Worm (Caenorhabditis elegans) whole organism, L2 larva: ENCODE data around the gene sma-4.

Experiments used
- F13H6.1 ChIP-seq: sonication (generic microtip); optimal IDR thresholded peaks from 2 replicates; lab custom pipeline; 2016; ENCODE audit warnings: missing genetic modification characterization, missing compliant biosample characterization
- R02D3.7 ChIP-seq: fragments of 150-350 bp; optimal IDR thresholded peaks from 2 replicates; lab custom pipeline; 2014; ENCODE audit warnings: missing biosample characterization, missing genetic modification characterization
- ZK546.5 ChIP-seq: sonication (generic microtip); optimal IDR thresholded peaks from 2 replicates; lab custom pipeline; 2017; ENCODE audit warnings: missing biosample characterization, missing genetic modification characterization
- alr-1 ChIP-seq: fragments of 150-350 bp; optimal IDR thresholded peaks from 2 replicates; lab custom pipeline; 2014; ENCODE audit warnings: missing biosample characterization, missing genetic modification characterization
- blmp-1 ChIP-seq: sonication (generic microtip); optimal IDR thresholded peaks from 2 replicates; lab custom pipeline; 2017; ENCODE audit warnings: missing genetic modification characterization, mild to moderate bottlenecking, missing compliant biosample characterization, antibody characterized with exemption, moderate library complexity; ENCODE audit not compliant: insufficient read depth
- ceh-16 ChIP-seq: fragments of 150-350 bp; optimal IDR thresholded peaks from 2 replicates; lab custom pipeline; 2014; ENCODE audit warnings: missing biosample characterization, missing genetic modification characterization
- ceh-82 ChIP-seq: fragments of 150-350 bp; optimal IDR thresholded peaks from 2 replicates; lab custom pipeline; 2014; ENCODE audit warnings: missing biosample characterization, missing genetic modification characterization
- crh-2 ChIP-seq: sonication (generic microtip); optimal IDR thresholded peaks from 2 replicates; lab custom pipeline; 2017; ENCODE audit warnings: missing biosample characterization, missing genetic modification characterization
- dmd-4 ChIP-seq: sonication (generic microtip); optimal IDR thresholded peaks from 2 replicates; lab custom pipeline; 2017; ENCODE audit warnings: missing biosample characterization, missing genetic modification characterization
- egl-27 ChIP-seq: sonication (generic microtip); optimal IDR thresholded peaks from 3 replicates; lab custom pipeline; 2017; ENCODE audit warnings: missing biosample characterization, missing genetic modification reagents, missing genetic modification characterization
- elt-1 ChIP-seq: fragments of 150-350 bp; optimal IDR thresholded peaks from 2 replicates; lab custom pipeline; 2014; ENCODE audit warnings: missing biosample characterization, missing genetic modification characterization
- fos-1 ChIP-seq: fragments of 150-350 bp; optimal IDR thresholded peaks from 2 replicates; lab custom pipeline; 2014; ENCODE audit warnings: missing biosample characterization, missing genetic modification characterization
- gmeb-1 ChIP-seq: fragments of 150-350 bp; optimal IDR thresholded peaks from 2 replicates; lab custom pipeline; 2014; ENCODE audit warnings: missing biosample characterization, missing genetic modification characterization
- lin-11 ChIP-seq: fragments of 150-350 bp; sonication (generic microtip); optimal IDR thresholded peaks from 2 replicates; lab custom pipeline; 2014; ENCODE audit warnings: missing biosample characterization, missing genetic modification characterization, inconsistent platforms, mixed read lengths
- lin-13 ChIP-seq: fragments of 150-350 bp; optimal IDR thresholded peaks from 2 replicates; lab custom pipeline; 2014; ENCODE audit warnings: missing biosample characterization, missing genetic modification reagents, missing genetic modification characterization
- mab-5 ChIP-seq: fragments of 150-350 bp; optimal IDR thresholded peaks from 2 replicates; lab custom pipeline; 2014; ENCODE audit warnings: missing biosample characterization, missing genetic modification characterization
- mbf-1 ChIP-seq: sonication (generic microtip); optimal IDR thresholded peaks from 2 replicates; lab custom pipeline; 2017; ENCODE audit warnings: missing biosample characterization, missing genetic modification characterization
- mdl-1 ChIP-seq, 2 experiments: fragments of 150-350 bp in 1 of 2; sonication (generic microtip) in 1 of 2; optimal IDR thresholded peaks; 2 replicates each; lab custom pipeline; 2017; ENCODE audit warnings: missing biosample characterization in 2 of 2, missing genetic modification characterization in 2 of 2
- nhr-11 ChIP-seq: fragments of 150-350 bp; optimal IDR thresholded peaks from 2 replicates; lab custom pipeline; 2014; ENCODE audit warnings: missing biosample characterization, missing genetic modification characterization
- nhr-12 ChIP-seq: fragments of 150-350 bp; optimal IDR thresholded peaks from 2 replicates; lab custom pipeline; 2014; ENCODE audit warnings: missing biosample characterization, missing genetic modification characterization
- nhr-129 ChIP-seq: fragments of 150-350 bp; optimal IDR thresholded peaks from 2 replicates; lab custom pipeline; 2014; ENCODE audit warnings: missing biosample characterization, missing genetic modification characterization
- nhr-21 ChIP-seq: fragments of 150-350 bp; optimal IDR thresholded peaks from 2 replicates; lab custom pipeline; 2014; ENCODE audit warnings: missing biosample characterization, missing genetic modification characterization
- nhr-23 ChIP-seq: fragments of 150-350 bp; optimal IDR thresholded peaks from 2 replicates; lab custom pipeline; 2014; ENCODE audit warnings: missing biosample characterization, missing genetic modification reagents, missing genetic modification characterization
- nhr-237 ChIP-seq: fragments of 150-350 bp; optimal IDR thresholded peaks from 2 replicates; lab custom pipeline; 2014; ENCODE audit warnings: missing biosample characterization, missing genetic modification characterization
- nhr-25 ChIP-seq: fragments of 150-350 bp; sonication (generic microtip); optimal IDR thresholded peaks from 3 replicates; lab custom pipeline; 2014; ENCODE audit warnings: missing biosample characterization, missing genetic modification characterization
- nhr-6 ChIP-seq: fragments of 150-350 bp; optimal IDR thresholded peaks from 2 replicates; lab custom pipeline; 2014; ENCODE audit warnings: missing biosample characterization, missing genetic modification characterization
- peb-1 ChIP-seq: fragments of 150-350 bp; optimal IDR thresholded peaks from 2 replicates; lab custom pipeline; 2014; ENCODE audit warnings: missing biosample characterization, missing genetic modification characterization
- sem-4 ChIP-seq: fragments of 150-350 bp; optimal IDR thresholded peaks from 2 replicates; lab custom pipeline; 2014; ENCODE audit warnings: missing biosample characterization, missing genetic modification reagents, missing genetic modification characterization
- sma-3 ChIP-seq: sonication (generic microtip); optimal IDR thresholded peaks from 2 replicates; lab custom pipeline; 2016; ENCODE audit warnings: missing genetic modification reagents, missing genetic modification characterization, missing compliant biosample characterization
- sma-9 ChIP-seq, 2 experiments: fragments of 150-350 bp in 1 of 2; sonication (generic microtip) in 1 of 2; optimal IDR thresholded peaks; 2 replicates each; lab custom pipeline; 2014 to 2016; ENCODE audit warnings: missing genetic modification characterization in 2 of 2, mild to moderate bottlenecking in 1 of 2, missing biosample characterization in 1 of 2, missing compliant biosample characterization in 1 of 2, missing genetic modification reagents in 1 of 2, moderate library complexity in 1 of 2
- snpc-4 ChIP-seq: fragments of 150-350 bp; optimal IDR thresholded peaks from 2 replicates; lab custom pipeline; 2014; ENCODE audit warnings: missing biosample characterization, missing genetic modification characterization
- unc-62 ChIP-seq: fragments of 150-350 bp; optimal IDR thresholded peaks from 2 replicates; lab custom pipeline; 2014; ENCODE audit warnings: missing biosample characterization, missing genetic modification reagents, missing genetic modification characterization
- ztf-4 ChIP-seq: fragments of 150-350 bp; optimal IDR thresholded peaks from 2 replicates; lab custom pipeline; 2014; ENCODE audit warnings: missing biosample characterization, missing genetic modification characterization

Gene sma-4

DNA sequence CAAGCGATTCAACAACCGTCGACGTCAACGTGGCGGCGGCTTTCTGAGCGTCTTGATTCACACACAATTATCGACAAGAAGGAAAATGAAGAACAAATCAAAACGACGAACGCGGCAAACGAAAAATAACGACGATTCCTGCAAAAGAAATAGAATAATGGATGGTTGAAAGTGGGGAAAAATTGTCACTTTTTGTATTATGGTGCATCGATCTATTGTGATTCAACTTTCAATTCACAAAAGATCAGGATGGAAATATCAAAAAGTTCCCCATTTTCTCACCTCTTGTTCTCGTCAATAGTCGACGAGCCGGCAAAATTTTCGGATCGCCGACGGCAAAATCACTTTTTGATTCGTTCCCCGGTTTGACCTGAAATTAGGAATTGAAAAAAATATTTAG, 17.3 kb downstream of the sma-4 start, which contains the start of the genes R12B2.13 and mdt-15:
R12B2.13 (minus strand) TSS at position 101 of the 400 bp plus-strand sequence.
mdt-15 (minus strand) TSS at position 376 of the 400 bp plus-strand sequence.
- no peak for TF ChIP-seq R02D3.7
- no peak for TF ChIP-seq mdl-1 (tag; optimal IDR thresholded peaks at IDR 0.05; lab: Kevin White, UChicago)
- no peak for TF ChIP-seq nhr-237 (tag; lab: Kevin White, UChicago)
- TF ChIP-seq gmeb-1 = no peak
- no peak for TF ChIP-seq nhr-129 (tag; lab: Kevin White, UChicago)
- no peak for TF ChIP-seq snpc-4
- TF ChIP-seq nhr-23 (tag; lab: Kevin White, UChicago) = no peak
- no peak for TF ChIP-seq blmp-1 (tag; lab: Kevin White, UChicago)
- no peak for TF ChIP-seq ceh-82 (tag; lab: Kevin White, UChicago)
- no peak for TF ChIP-seq mab-5 (tag; lab: Kevin White, UChicago)
- TF ChIP-seq unc-62 (GFP tag; lab: Kevin White, UChicago) = no peak
- no peak for TF ChIP-seq egl-27 (tag; lab: Kevin White, UChicago)
- no peak for TF ChIP-seq nhr-6 (tag; lab: Kevin White, UChicago)
- TF ChIP-seq peb-1 (tag; lab: Kevin White, UChicago) = no peak

DNA sequence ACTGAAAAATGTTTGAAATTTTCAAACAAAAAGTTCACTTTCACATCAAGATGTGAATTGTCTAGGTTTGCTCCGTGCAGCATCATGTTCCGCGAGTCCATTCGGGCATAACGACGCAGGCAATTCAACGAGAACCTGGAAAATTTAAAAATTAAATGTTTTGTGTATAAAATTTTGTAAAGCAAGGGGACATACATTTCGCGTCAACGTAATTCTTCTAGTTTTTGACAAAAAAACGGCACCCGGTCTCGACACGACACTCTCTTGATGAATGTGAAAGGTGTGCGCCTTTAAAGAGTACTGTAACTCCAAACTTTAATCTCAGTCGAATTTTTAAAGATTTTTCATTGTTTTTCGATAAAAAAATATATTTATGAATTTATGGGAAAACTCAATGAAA, 18.0 kb downstream of the sma-4 start, which contains the start of gene R12B2.6:
R12B2.6 (minus strand) TSS at position 101 of the 400 bp plus-strand sequence.
- no peak for TF ChIP-seq snpc-4
- TF ChIP-seq mbf-1 (tag; lab: Kevin White, UChicago) = no peak
- TF ChIP-seq lin-13 (GFP tag; lab: Kevin White, UChicago) = no peak
- TF ChIP-seq dmd-4 (tag; lab: Kevin White, UChicago) = no peak
- TF ChIP-seq fos-1 (tag; lab: Kevin White, UChicago) = no peak

ce11 chrIII:5834663-5835062, 18.6 kb downstream of the sma-4 start:
- TF ChIP-seq F13H6.1 (tag; lab: Kevin White, UChicago) (no peak), mdl-1 (tag; optimal IDR thresholded peaks at IDR 0.05; lab: Kevin White, UChicago) (no peak), egl-27 (tag; lab: Kevin White, UChicago) (no peak), nhr-129 (tag; lab: Kevin White, UChicago) (no peak), alr-1 (tag; lab: Kevin White, UChicago) (no peak), mab-5 (tag; lab: Kevin White, UChicago) (no peak), peb-1 (tag; lab: Kevin White, UChicago) (no peak), nhr-12 (tag; lab: Kevin White, UChicago) (no peak), lin-13 (GFP tag; lab: Kevin White, UChicago) (no peak)

- TF ChIP-seq sma-3 (GFP tag; lab: Kevin White, UChicago) (peak; percentile 39), fos-1 (tag; lab: Kevin White, UChicago) (peak; percentile 85), ZK546.5 (tag; lab: Kevin White, UChicago) (no peak), nhr-11 (tag; lab: Kevin White, UChicago) (no peak), elt-1 (tag; lab: Kevin White, UChicago) (no peak), lin-11 (tag; lab: Kevin White, UChicago) (no peak), sma-9 (GFP tag; optimal IDR thresholded peaks at IDR 0.05; lab: Kevin White, UChicago) (peak; percentile 48), sma-9 (tag; optimal IDR thresholded peaks at IDR 0.05; lab: Kevin White, UChicago) (no peak), dmd-4 (tag; lab: Kevin White, UChicago) (no peak), peb-1 (tag; lab: Kevin White, UChicago) (no peak), nhr-21 (tag; lab: Kevin White, UChicago) (peak; percentile 52), sem-4 (no peak), nhr-237 (tag; lab: Kevin White, UChicago) (no peak), ztf-4 (peak; percentile 50), blmp-1 (tag; lab: Kevin White, UChicago) (peak; percentile 37), F13H6.1 (tag; lab: Kevin White, UChicago) (peak; percentile 23), nhr-129 (tag; lab: Kevin White, UChicago) (peak; percentile 38), crh-2 (tag; lab: Kevin White, UChicago) (peak; percentile 57)
Observed at ce11 chrIII:5835163-5835871, 19.3 kb downstream of the sma-4 start.

DNA sequence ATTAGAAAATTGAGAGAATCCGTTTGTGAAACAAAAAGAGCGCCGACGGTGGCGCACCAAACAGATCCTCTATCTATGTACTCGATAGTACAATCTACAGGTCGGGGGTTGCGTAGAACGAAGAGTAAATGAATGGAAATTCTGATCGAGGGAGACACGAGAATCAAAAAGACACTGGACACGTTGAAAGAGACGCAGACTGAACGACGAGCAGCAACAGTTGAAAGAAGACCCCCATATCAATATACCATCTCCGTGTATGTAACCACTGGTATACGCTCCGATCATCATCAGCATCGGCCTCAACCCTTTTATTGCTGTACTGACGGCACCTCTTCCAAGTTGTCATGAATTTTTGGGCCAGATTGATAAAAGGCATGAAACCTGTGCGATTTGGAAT, 20.2 kb downstream of the sma-4 start:
- TF ChIP-seq ceh-16 (peak; percentile 29), sma-9 (GFP tag; optimal IDR thresholded peaks at IDR 0.05; lab: Kevin White, UChicago) (peak; percentile 55), sma-9 (tag; optimal IDR thresholded peaks at IDR 0.05; lab: Kevin White, UChicago) (no peak), blmp-1 (tag; lab: Kevin White, UChicago) (no peak), crh-2 (tag; lab: Kevin White, UChicago) (peak; percentile 21), nhr-11 (tag; lab: Kevin White, UChicago) (no peak), nhr-25 (peak; percentile 5), peb-1 (tag; lab: Kevin White, UChicago) (no peak), nhr-129 (tag; lab: Kevin White, UChicago) (peak; percentile 9), R02D3.7 (no peak), ztf-4 (no peak), nhr-6 (tag; lab: Kevin White, UChicago) (no peak), nhr-12 (tag; lab: Kevin White, UChicago) (no peak), elt-1 (tag; lab: Kevin White, UChicago) (peak; percentile 79)
